Fruit fly (Drosophila melanogaster): ENCODE data around the gene CG15406.

- TF ChIP-seq cnc (optimal IDR thresholded peaks at IDR 0.05) (no peak), tj (GFP tag; optimal IDR thresholded peaks at IDR 0.05) (no peak), kay (GFP tag; ENCODE audit: borderline replicate concordance) (no peak), Mnt (GFP tag; optimal IDR thresholded peaks at IDR 0.05) (no peak), CG5204 (GFP tag; optimal IDR thresholded peaks at IDR 0.05) (no peak), CG11617 (GFP tag; optimal IDR thresholded peaks at IDR 0.05) (no peak), Clk (GFP tag; optimal IDR thresholded peaks at IDR 0.05) (no peak), CG7101 (tag; optimal IDR thresholded peaks at IDR 0.05) (no peak), cic (GFP tag; optimal IDR thresholded peaks at IDR 0.05) (no peak), Crg-1 (GFP tag; optimal IDR thresholded peaks at IDR 0.05) (no peak), CG14711 (tag; optimal IDR thresholded peaks at IDR 0.05) (no peak), pad (GFP tag; optimal IDR thresholded peaks at IDR 0.05) (no peak)
Observed at dm6 chr2L:3330628-3331027, 21.6 kb downstream of the CG15406 start, which contains the start of gene CG3285.

Data from whole organism, adult.